Worm (Caenorhabditis elegans): ENCODE data around the gene pld-1.
"Not testable (repeated sequence)": the region's sequence is repeated elsewhere in the genome, so short reads cannot be mapped to it uniquely, and the experiment has no call there.

DNA sequence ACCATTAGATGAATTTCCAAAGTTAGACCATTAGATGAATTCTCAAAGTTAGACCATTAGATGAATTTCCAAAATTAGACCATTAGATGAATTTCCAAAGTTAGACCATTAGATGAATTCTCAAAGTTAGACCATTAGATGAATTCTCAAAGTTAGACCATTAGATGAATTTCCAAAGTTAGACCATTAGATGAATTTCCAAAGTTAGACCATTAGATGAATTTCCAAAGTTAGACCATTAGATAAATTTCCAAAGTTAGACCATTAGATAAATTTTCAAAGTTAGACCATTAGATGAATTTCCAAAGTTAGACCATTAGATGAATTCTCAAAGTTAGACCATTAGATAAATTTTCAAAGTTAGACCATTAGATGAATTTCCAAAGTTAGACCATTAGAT lies 6.0 kb upstream of the pld-1 start:
- TF ChIP-seq klf-2 (GFP tag; conservative IDR thresholded peaks at IDR 0.05), result peak; percentile 98
- peak; percentile 98 for TF ChIP-seq ztf-23 (GFP tag; IDR thresholded peaks at IDR 0.05)
- not testable (repeated sequence) for TF ChIP-seq cog-1 (tag; optimal IDR thresholded peaks at IDR 0.05)
- TF ChIP-seq tab-1 (GFP tag; IDR thresholded peaks at IDR 0.05), result peak; percentile 85

All from whole organism, midembryonic.